Worm (Caenorhabditis elegans): ENCODE results near the gene F20D6.6.

ce11 chrV:8210527-8210926 is 50.8 kb downstream of the F20D6.6 start:
- no peak for TF ChIP-seq tbx-2 (tag; optimal IDR thresholded peaks at IDR 0.05)
- no peak for TF ChIP-seq unc-62 (GFP tag; optimal IDR thresholded peaks at IDR 0.05)
- TF ChIP-seq jun-1 (tag; optimal IDR thresholded peaks at IDR 0.05), result no peak
- no peak for TF ChIP-seq fkh-10 (GFP tag; optimal IDR thresholded peaks at IDR 0.05)
- TF ChIP-seq ama-1 (optimal IDR thresholded peaks at IDR 0.05), result no peak
- TF ChIP-seq ZK546.5 (tag; optimal IDR thresholded peaks at IDR 0.05), result no peak
- no peak for TF ChIP-seq egl-5 (tag; optimal IDR thresholded peaks at IDR 0.05)

Data from whole organism, L3 larva.